Worm (Caenorhabditis elegans) whole organism, L3 larva: Measurements from ENCODE around the gene hpo-6.

ENCODE experiments used
- nfya-1 ChIP-seq: sonication (generic microtip); optimal IDR thresholded peaks from 2 replicates; lab custom pipeline; 2017; ENCODE audit warnings: missing genetic modification characterization, mild to moderate bottlenecking, missing compliant biosample characterization, antibody characterized with exemption, moderate library complexity; ENCODE audit not compliant: insufficient read depth
- skn-1 ChIP-seq: fragments of 150-350 bp; optimal IDR thresholded peaks from 2 replicates; lab custom pipeline; 2014; ENCODE audit warnings: missing biosample characterization, missing genetic modification characterization

DNA sequence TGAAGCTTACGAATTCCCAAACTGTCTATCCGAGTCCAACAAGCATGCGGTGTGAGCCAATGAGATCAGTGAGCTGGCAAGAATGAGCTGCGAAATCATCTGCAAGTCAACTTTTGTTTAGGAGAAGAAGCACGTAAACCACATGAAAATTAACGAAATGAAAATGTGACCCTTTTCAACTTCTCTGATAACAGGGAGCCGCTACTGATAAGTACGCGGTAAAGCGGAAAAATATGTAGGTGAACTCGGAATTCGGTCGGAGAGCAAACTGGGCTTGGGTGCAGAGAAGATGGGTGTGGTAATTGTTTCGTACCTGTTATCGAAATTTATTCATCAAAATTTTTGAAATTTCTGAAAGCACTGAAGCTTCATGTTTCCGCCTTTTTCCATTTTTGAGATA, 45.5 kb upstream of the hpo-6 start, which contains the start of gene clec-172:
- TF ChIP-seq skn-1 (tag; lab: Kevin White, UChicago), result no peak
- TF ChIP-seq nfya-1 (tag; lab: Kevin White, UChicago), result no peak
